Fruit fly (Drosophila melanogaster) whole organism, embryonic: Measurements from ENCODE around the gene Ubqn.

ENCODE experiments used
- B-H2 ChIP-seq: fragments of 200-800 bp; sonication (Bioruptor generic); optimal IDR thresholded peaks from 2 replicates; lab custom pipeline; 2018; ENCODE audit warnings: missing biosample characterization, mild to moderate bottlenecking, missing genetic modification characterization
- CG15479 ChIP-seq: fragments of 200-800 bp; sonication (Bioruptor generic); optimal IDR thresholded peaks from 3 replicates; lab custom pipeline; 2019; ENCODE audit warnings: missing biosample characterization, mild to moderate bottlenecking, missing genetic modification characterization, moderate library complexity
- CG15601 ChIP-seq: fragments of 200-800 bp; sonication (Bioruptor generic); optimal IDR thresholded peaks from 3 replicates; lab custom pipeline; 2019; ENCODE audit warnings: missing biosample characterization, mild to moderate bottlenecking, missing genetic modification characterization, moderate library complexity
- CG1647 ChIP-seq: fragments of 200-800 bp; sonication (Bioruptor generic); optimal IDR thresholded peaks from 3 replicates; lab custom pipeline; 2016; ENCODE audit warnings: missing biosample characterization, missing genetic modification characterization
- CG17186 ChIP-seq: fragments of 200-800 bp; sonication (Bioruptor generic); optimal IDR thresholded peaks from 3 replicates; lab custom pipeline; 2017; ENCODE audit warnings: missing biosample characterization, missing genetic modification reagents, missing genetic modification characterization
- CG17359 ChIP-seq: fragments of 200-800 bp; sonication (Bioruptor generic); optimal IDR thresholded peaks from 3 replicates; lab custom pipeline; 2018; ENCODE audit warnings: missing biosample characterization, mild to moderate bottlenecking, missing genetic modification characterization, moderate library complexity
- CG17385 ChIP-seq: fragments of 200-800 bp; sonication (Bioruptor generic); optimal IDR thresholded peaks from 3 replicates; lab custom pipeline; 2018; ENCODE audit warnings: missing biosample characterization, mild to moderate bottlenecking, missing genetic modification characterization
- CG17802 ChIP-seq: fragments of 200-800 bp; sonication (Bioruptor generic); optimal IDR thresholded peaks from 2 replicates; lab custom pipeline; 2018; ENCODE audit warnings: missing biosample characterization, mild to moderate bottlenecking, missing genetic modification characterization, moderate library complexity
- CG2889 ChIP-seq: fragments of 200-800 bp; sonication (Bioruptor generic); IDR thresholded peaks from 3 replicates; pipeline ENCODE4 v1.3.6; 2022; ENCODE audit warnings: missing biosample characterization, missing genetic modification characterization
- CG31441 ChIP-seq: fragments of 200-800 bp; sonication (Bioruptor generic); IDR thresholded peaks from 2 replicates; pipeline ENCODE4 v1.3.6; 2022; ENCODE audit warnings: missing biosample characterization, missing genetic modification characterization
- CG32532 ChIP-seq: fragments of 200-800 bp; sonication (Bioruptor generic); IDR thresholded peaks from 2 replicates; pipeline ENCODE4 v1.3.6; 2022; ENCODE audit warnings: missing biosample characterization, missing genetic modification characterization
- CG34224 ChIP-seq: fragments of 200-800 bp; sonication (Bioruptor generic); IDR thresholded peaks from 3 replicates; pipeline ENCODE4 v1.3.6; 2022; ENCODE audit warnings: missing biosample characterization, missing genetic modification characterization; ENCODE audit not compliant: partially characterized antibody
- CG6765 ChIP-seq: fragments of 200-800 bp; sonication (Bioruptor generic); optimal IDR thresholded peaks from 3 replicates; lab custom pipeline; 2017; ENCODE audit warnings: missing biosample characterization, mild to moderate bottlenecking, missing genetic modification characterization
- CG6854 ChIP-seq: fragments of 200-800 bp; sonication (Bioruptor generic); optimal IDR thresholded peaks from 3 replicates; lab custom pipeline; 2017; ENCODE audit warnings: missing biosample characterization, mild to moderate bottlenecking, missing genetic modification characterization
- CG7556 ChIP-seq: fragments of 200-800 bp; sonication (Bioruptor generic); optimal IDR thresholded peaks from 2 replicates; lab custom pipeline; 2017; ENCODE audit warnings: missing biosample characterization, mild to moderate bottlenecking, missing genetic modification characterization
- CG9727 ChIP-seq: fragments of 200-800 bp; sonication (Bioruptor generic); optimal IDR thresholded peaks from 3 replicates; lab custom pipeline; 2017; ENCODE audit warnings: missing biosample characterization, mild to moderate bottlenecking, missing genetic modification characterization
- CG9797 ChIP-seq: fragments of 200-800 bp; sonication (Bioruptor generic); optimal IDR thresholded peaks from 3 replicates; lab custom pipeline; 2018; ENCODE audit warnings: missing biosample characterization, mild to moderate bottlenecking, missing genetic modification characterization
- CG9932 ChIP-seq: fragments of 200-800 bp; sonication (Bioruptor generic); IDR thresholded peaks from 2 replicates; pipeline ENCODE4 v1.3.6; 2022; ENCODE audit warnings: missing biosample characterization, missing genetic modification characterization
- CHES-1-like ChIP-seq: fragments of 200-800 bp; sonication (Bioruptor generic); optimal IDR thresholded peaks from 2 replicates; lab custom pipeline; 2016; ENCODE audit warnings: missing biosample characterization, missing genetic modification characterization
- Dad ChIP-seq: fragments of 200-800 bp; sonication (Bioruptor generic); optimal IDR thresholded peaks from 3 replicates; lab custom pipeline; 2016; ENCODE audit warnings: missing biosample characterization, missing genetic modification characterization
- Dek ChIP-seq: fragments of 200-800 bp; sonication (Bioruptor generic); optimal IDR thresholded peaks from 3 replicates; lab custom pipeline; 2019; ENCODE audit warnings: missing biosample characterization, mild to moderate bottlenecking, missing genetic modification characterization, moderate library complexity
- Ets65A ChIP-seq: fragments of 200-800 bp; sonication (Bioruptor generic); peaks from one replicate; lab custom pipeline; 2016; ENCODE audit warnings: missing biosample characterization, missing genetic modification characterization
- Ets97D ChIP-seq: fragments of 200-800 bp; sonication (Bioruptor generic); optimal IDR thresholded peaks from 3 replicates; lab custom pipeline; 2016; ENCODE audit warnings: missing biosample characterization, missing genetic modification characterization
- HmgZ ChIP-seq: fragments of 200-800 bp; sonication (Bioruptor generic); optimal IDR thresholded peaks from 2 replicates; lab custom pipeline; 2018; ENCODE audit warnings: missing biosample characterization, mild to moderate bottlenecking, missing genetic modification characterization
- Mad ChIP-seq: fragments of 200-800 bp; sonication (Bioruptor generic); optimal IDR thresholded peaks from 2 replicates; lab custom pipeline; 2016; ENCODE audit warnings: missing biosample characterization, missing genetic modification characterization
- Nf-YC ChIP-seq: fragments of 200-800 bp; optimal IDR thresholded peaks from 3 replicates; lab custom pipeline; 2019; ENCODE audit warnings: missing biosample characterization, mild to moderate bottlenecking, missing genetic modification characterization, moderate library complexity
- Side ChIP-seq: fragments of 200-800 bp; sonication (Bioruptor generic); optimal IDR thresholded peaks from 2 replicates; lab custom pipeline; 2016; ENCODE audit warnings: missing biosample characterization, missing genetic modification characterization
- Sry-β ChIP-seq: fragments of 200-800 bp; sonication (Bioruptor generic); optimal IDR thresholded peaks from 2 replicates; lab custom pipeline; 2018; ENCODE audit warnings: missing biosample characterization, mild to moderate bottlenecking, missing genetic modification characterization, moderate library complexity
- Stat92E ChIP-seq, 3 experiments: fragments of >200 bp in 2 of 3; fragments of 200-800 bp in 1 of 3; sonication (Bioruptor generic) in 1 of 3; optimal IDR thresholded peaks; 2 replicates each; lab custom pipeline; 2017 to 2019; ENCODE audit warnings: missing biosample characterization in 3 of 3, missing genetic modification characterization in 3 of 3, mild to moderate bottlenecking in 1 of 3, moderate library complexity in 1 of 3
- Trl ChIP-seq, 3 experiments: fragments of >200 bp in 2 of 3; fragments of 200-800 bp in 1 of 3; sonication (Bioruptor generic) in 1 of 3; optimal IDR thresholded peaks; 2 replicates in 1 of 3; 3 replicates in 2 of 3; lab custom pipeline; 2016 to 2017; ENCODE audit warnings: missing biosample characterization in 1 of 3, missing genetic modification characterization in 1 of 3
- Xbp1 ChIP-seq: fragments of 200-800 bp; sonication (Bioruptor generic); optimal IDR thresholded peaks from 3 replicates; lab custom pipeline; 2016; ENCODE audit warnings: missing biosample characterization, mild to moderate bottlenecking, missing genetic modification characterization
- ac ChIP-seq: fragments of 200-800 bp; sonication (Bioruptor generic); optimal IDR thresholded peaks from 3 replicates; lab custom pipeline; 2017; ENCODE audit warnings: missing biosample characterization, mild to moderate bottlenecking, missing genetic modification characterization
- chif ChIP-seq, 2 experiments: fragments of 200-800 bp; sonication (Bioruptor generic); optimal IDR thresholded peaks; 3 replicates each; lab custom pipeline; 2016; ENCODE audit warnings: missing biosample characterization in 2 of 2, missing genetic modification characterization in 2 of 2
- dan ChIP-seq: fragments of 200-800 bp; sonication (Bioruptor generic); IDR thresholded peaks from 2 replicates; pipeline ENCODE4 v1.3.6; 2022; ENCODE audit warnings: missing biosample characterization, missing genetic modification characterization
- dati ChIP-seq: fragments of 200-800 bp; sonication (Bioruptor generic); IDR thresholded peaks from 2 replicates; pipeline ENCODE4 v1.3.6; 2022; ENCODE audit warnings: missing biosample characterization, missing genetic modification characterization
- dm ChIP-seq: fragments of 200-800 bp; sonication (Bioruptor generic); optimal IDR thresholded peaks from 3 replicates; lab custom pipeline; 2016; ENCODE audit warnings: missing biosample characterization, missing genetic modification characterization
- ems ChIP-seq: fragments of 200-800 bp; sonication (Bioruptor generic); optimal IDR thresholded peaks from 3 replicates; lab custom pipeline; 2016; ENCODE audit warnings: missing biosample characterization, missing genetic modification characterization
- ftz-f1 ChIP-seq: fragments of 200-800 bp; sonication (Bioruptor generic); optimal IDR thresholded peaks from 2 replicates; lab custom pipeline; 2016; ENCODE audit warnings: missing biosample characterization, missing genetic modification characterization
- gfzf ChIP-seq: fragments of 200-800 bp; sonication (Bioruptor generic); optimal IDR thresholded peaks from 2 replicates; lab custom pipeline; 2016; ENCODE audit warnings: missing biosample characterization, mild to moderate bottlenecking, missing genetic modification characterization, moderate library complexity
- grau ChIP-seq: fragments of 200-800 bp; optimal IDR thresholded peaks from 3 replicates; lab custom pipeline; 2019; ENCODE audit warnings: missing biosample characterization, mild to moderate bottlenecking, missing genetic modification characterization, moderate library complexity
- insv ChIP-seq, 2 experiments: fragments of 200-800 bp; sonication (Bioruptor generic); optimal IDR thresholded peaks; 3 replicates each; lab custom pipeline; 2016 to 2018; ENCODE audit warnings: missing biosample characterization in 2 of 2, missing genetic modification characterization in 2 of 2
- mam ChIP-seq: fragments of 200-800 bp; sonication (Bioruptor generic); optimal IDR thresholded peaks from 3 replicates; lab custom pipeline; 2016; ENCODE audit warnings: missing biosample characterization, missing genetic modification characterization
- odd ChIP-seq: fragments of 200-800 bp; sonication (Bioruptor generic); optimal IDR thresholded peaks from 2 replicates; lab custom pipeline; 2017; ENCODE audit warnings: missing biosample characterization, mild to moderate bottlenecking, missing genetic modification characterization
- psq ChIP-seq: fragments of 200-800 bp; sonication (Bioruptor generic); optimal IDR thresholded peaks from 2 replicates; lab custom pipeline; 2017; ENCODE audit warnings: missing biosample characterization, missing genetic modification characterization
- pzg ChIP-seq: fragments of 200-800 bp; sonication (Bioruptor generic); optimal IDR thresholded peaks from 3 replicates; lab custom pipeline; 2018; ENCODE audit warnings: missing biosample characterization, mild to moderate bottlenecking, missing genetic modification characterization, moderate library complexity
- sd ChIP-seq: fragments of 200-800 bp; sonication (Bioruptor generic); optimal IDR thresholded peaks from 3 replicates; lab custom pipeline; 2018; ENCODE audit warnings: missing biosample characterization, mild to moderate bottlenecking, missing genetic modification characterization, moderate library complexity
- stc ChIP-seq: fragments of 200-800 bp; sonication (Bioruptor generic); IDR thresholded peaks from 2 replicates; pipeline ENCODE4 v1.3.6; 2022; ENCODE audit warnings: missing biosample characterization, missing genetic modification characterization
- stwl ChIP-seq: fragments of 200-800 bp; sonication (Bioruptor generic); optimal IDR thresholded peaks from 3 replicates; lab custom pipeline; 2018; ENCODE audit warnings: missing biosample characterization, mild to moderate bottlenecking, missing genetic modification characterization, moderate library complexity
- trem ChIP-seq: fragments of 200-800 bp; optimal IDR thresholded peaks from 3 replicates; lab custom pipeline; 2019; ENCODE audit warnings: missing biosample characterization, mild to moderate bottlenecking, missing genetic modification characterization, moderate library complexity

Gene Ubqn

DNA sequence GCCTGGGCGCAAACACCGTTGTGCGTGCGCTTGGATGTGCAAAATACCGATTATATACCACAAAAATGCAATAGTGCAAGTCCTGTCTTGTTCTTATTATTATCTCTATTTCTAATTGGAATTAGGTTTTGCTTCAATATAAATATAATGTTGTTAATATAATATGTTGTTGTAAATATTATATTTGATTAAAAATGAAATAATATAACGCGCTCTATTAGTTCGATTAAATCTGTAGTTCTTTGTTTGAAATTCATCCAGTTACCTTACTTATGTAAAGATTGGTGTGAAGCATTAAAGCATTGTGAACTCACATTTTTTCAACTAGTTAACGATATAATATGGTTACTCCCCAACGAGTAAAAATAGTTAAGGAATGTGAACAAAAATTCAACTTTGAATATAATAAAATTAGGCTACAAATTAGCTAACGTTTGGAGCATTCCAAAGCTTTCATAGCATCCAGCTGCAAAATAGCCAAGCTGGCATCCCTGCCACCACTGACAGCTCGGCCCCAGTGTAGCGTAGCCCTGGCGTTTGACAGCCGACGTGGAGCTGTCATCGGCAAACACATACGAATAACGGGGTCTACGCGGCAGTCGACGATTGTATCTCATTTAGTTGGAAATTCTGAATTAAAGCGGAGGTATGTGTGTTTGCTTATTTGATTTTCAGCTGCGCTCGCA lies 40.6 kb upstream of the Ubqn start, which contains the start of the genes CG12237 and Sec61gamma (continued):
- TF ChIP-seq stwl (tag; lab: Kevin White, UChicago) (peak; percentile 45), Ets97D (GFP tag; lab: Kevin White, UChicago) (peak; percentile 93), Dad (peak; percentile 24), ems (GFP tag; lab: Kevin White, UChicago) (peak; percentile 1), CG17186 (GFP tag; lab: Kevin White, UChicago) (peak; percentile 29), sd (tag; lab: Kevin White, UChicago) (peak; percentile 84), Stat92E (GFP tag; optimal IDR thresholded peaks at IDR 0.05; lab: Kevin White, UChicago) (peak in 1 of 3 experiments; percentile 56), CG31441 (GFP tag; lab: Robert Waterston, UW) (0 out of 2 replicates have a peak, but pooled peaks have one; percentile 32), dan (GFP tag; lab: Robert Waterston, UW) (no peak), CG9932 (GFP tag; lab: Robert Waterston, UW) (peak; percentile 53; the same call in 1 of the 2 replicates), trem (tag; lab: Kevin White, UChicago) (peak; percentile 30), CG2889 (GFP tag; lab: Robert Waterston, UW) (no peak), Side (GFP tag; lab: Kevin White, UChicago) (peak; percentile 0), ac (no peak), Dek (tag; lab: Kevin White, UChicago) (peak; percentile 27), ftz-f1 (GFP tag; lab: Kevin White, UChicago) (peak; percentile 20), CG1647 (peak; percentile 14), CG15479 (peak; percentile 32), Nf-YC (tag; lab: Kevin White, UChicago) (peak; percentile 39), stc (GFP tag; lab: Robert Waterston, UW) (0 out of 2 replicates have a peak, but pooled peaks have one; percentile 5), Xbp1 (GFP tag; lab: Kevin White, UChicago) (peak; percentile 58), chif (GFP tag; optimal IDR thresholded peaks at IDR 0.05; lab: Kevin White, UChicago) (peak in 1 of 2 experiments; percentile 11), CG6854 (GFP tag; lab: Kevin White, UChicago) (no peak), Trl (optimal IDR thresholded peaks at IDR 0.05; lab: Kevin White, UChicago) (no peak), Trl (GFP tag; optimal IDR thresholded peaks at IDR 0.05; lab: Kevin White, UChicago) (peak; percentile 18), dm (GFP tag; lab: Kevin White, UChicago) (peak; percentile 53), gfzf (GFP tag; lab: Kevin White, UChicago) (peak; percentile 39), grau (tag; lab: Kevin White, UChicago) (peak; percentile 28), Sry-β (GFP tag; lab: Kevin White, UChicago) (peak; percentile 96), insv (GFP tag; optimal IDR thresholded peaks at IDR 0.05; lab: Kevin White, UChicago) (peak in 1 of 2 experiments; percentile 89), CG15601 (tag; lab: Kevin White, UChicago) (peak; percentile 24), CG34224 (GFP tag; lab: Robert Waterston, UW) (no peak), CHES-1-like (GFP tag; lab: Kevin White, UChicago) (peak; percentile 43), CG32532 (GFP tag; lab: Robert Waterston, UW) (peak; percentile 60), CG9727 (GFP tag; lab: Kevin White, UChicago) (peak; percentile 25), odd (no peak), psq (GFP tag; lab: Kevin White, UChicago) (no peak), B-H2 (GFP tag; lab: Kevin White, UChicago) (peak; percentile 44), pzg (peak; percentile 84), CG17359 (tag; lab: Kevin White, UChicago) (peak; percentile 26), Mad (peak; percentile 9), CG17802 (tag; lab: Kevin White, UChicago) (peak; percentile 15), mam (GFP tag; lab: Kevin White, UChicago) (peak; percentile 37), CG6765 (GFP tag; lab: Kevin White, UChicago) (no peak), dati (no peak), CG7556 (GFP tag; lab: Kevin White, UChicago) (no peak), CG9797 (GFP tag; lab: Kevin White, UChicago) (peak; percentile 31), Ets65A (GFP tag; lab: Kevin White, UChicago) (peak; percentile 59), CG17385 (peak; percentile 9), HmgZ (peak; percentile 75)
